Worm (Caenorhabditis elegans): Measurements from ENCODE around the gene fipr-4.
A peak's percentile ranks its signal among the peaks of the same experiment; 100 is the strongest.

fipr-4 gene

DNA sequence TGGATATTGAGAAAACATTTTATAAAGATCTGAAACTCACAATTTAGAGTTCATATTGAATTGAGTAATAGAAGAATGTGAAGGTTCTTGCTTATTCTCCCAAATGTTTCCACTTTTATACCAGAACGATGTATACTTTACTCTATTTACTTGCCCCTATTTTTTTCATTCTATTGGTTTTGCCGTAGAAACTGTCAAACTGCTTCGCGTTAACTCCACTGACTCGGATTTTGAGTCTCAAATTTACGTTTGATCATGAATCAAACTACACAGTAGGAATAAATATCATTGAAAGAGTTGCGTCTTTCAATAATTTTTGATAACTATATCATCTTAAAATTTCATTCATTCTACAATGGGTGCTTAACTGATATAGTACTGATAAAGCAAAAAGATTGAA, 11.6 kb upstream of the fipr-4 start, which contains the start of gene fipr-8:
fipr-8 (minus strand) TSS at position 101 of the 400 bp plus-strand sequence.
- TF ChIP-seq madf-3 (GFP tag; IDR thresholded peaks at IDR 0.05), result no peak

DNA sequence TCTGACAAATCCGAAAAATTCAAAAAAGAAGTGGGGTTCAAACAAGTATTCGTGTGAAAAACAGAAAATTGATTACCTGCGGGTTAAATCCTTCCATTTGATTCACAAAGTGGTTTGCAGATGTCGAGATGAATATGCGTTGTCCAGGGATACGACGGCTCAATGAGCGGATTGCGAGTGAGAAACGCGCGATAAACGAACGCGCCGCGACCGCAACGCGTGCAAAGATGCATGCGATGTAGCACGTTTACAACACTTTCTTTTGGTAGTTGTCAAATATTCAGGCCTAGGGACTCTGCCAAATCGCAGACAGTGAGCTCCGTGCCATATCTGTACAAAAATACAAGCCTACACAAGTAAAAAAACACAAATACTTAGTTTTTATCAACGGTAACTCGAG, 10.4 kb upstream of the fipr-4 start, which contains the start of gene fubl-1:
fubl-1 (minus strand) TSS at position 202 of the 400 bp plus-strand sequence.
- TF ChIP-seq egl-44 (GFP tag; IDR thresholded peaks at IDR 0.05) (no peak), madf-10 (tag; optimal IDR thresholded peaks at IDR 0.05) (no peak), sea-2 (GFP tag; IDR thresholded peaks at IDR 0.05) (no peak), T26A5.8 (tag; optimal IDR thresholded peaks at IDR 0.05) (no peak), C17E4.6 (GFP tag; IDR thresholded peaks at IDR 0.05) (no peak), zfh-2 (GFP tag; conservative IDR thresholded peaks at IDR 0.05) (no peak), madf-3 (GFP tag; IDR thresholded peaks at IDR 0.05) (peak; percentile 97), efl-1 (GFP tag; optimal IDR thresholded peaks at IDR 0.05) (peak; percentile 14), let-526 (GFP tag; IDR thresholded peaks at IDR 0.05) (no peak), F55B11.4 (tag; optimal IDR thresholded peaks at IDR 0.05; ENCODE audit: borderline replicate concordance, insufficient read depth) (no peak), B0336.3 (GFP tag; IDR thresholded peaks at IDR 0.05) (no peak), F57A8.1 (GFP tag; optimal IDR thresholded peaks at IDR 0.05) (no peak), C06A6.2 (GFP tag; conservative IDR thresholded peaks at IDR 0.05) (no peak), chd-7 (tag; optimal IDR thresholded peaks at IDR 0.05) (no peak), lsl-1 (GFP tag; optimal IDR thresholded peaks at IDR 0.05) (peak; percentile 76), F39B2.1 (GFP tag; IDR thresholded peaks at IDR 0.05) (no peak), F49E8.2 (tag; optimal IDR thresholded peaks at IDR 0.05; ENCODE audit: insufficient read depth) (no peak), ceh-27 (GFP tag; optimal IDR thresholded peaks at IDR 0.05) (no peak), nfyb-1 (GFP tag; IDR thresholded peaks at IDR 0.05) (no peak), F10E7.11 (tag; optimal IDR thresholded peaks at IDR 0.05) (no peak), lin-40 (tag; optimal IDR thresholded peaks at IDR 0.05) (no peak), die-1 (tag; optimal IDR thresholded peaks at IDR 0.05) (no peak), pbrm-1 (GFP tag; IDR thresholded peaks at IDR 0.05) (no peak), mcd-1 (GFP tag; IDR thresholded peaks at IDR 0.05) (peak; percentile 61), sptf-2 (GFP tag; optimal IDR thresholded peaks at IDR 0.05) (no peak), madf-6 (GFP tag; IDR thresholded peaks at IDR 0.05) (peak; percentile 64; the same call in 1 of the 2 replicates), ztf-3 (GFP tag; optimal IDR thresholded peaks at IDR 0.05) (no peak), madf-8 (GFP tag; conservative IDR thresholded peaks at IDR 0.05) (peak; percentile 71), unc-62 (GFP tag; optimal IDR thresholded peaks at IDR 0.05) (no peak), ztf-18 (tag; optimal IDR thresholded peaks at IDR 0.05) (no peak), Y79H2A.3 (GFP tag; conservative IDR thresholded peaks at IDR 0.05) (no peak), dox-1 (GFP tag; IDR thresholded peaks at IDR 0.05) (peak; percentile 65), F33H1.4 (GFP tag; IDR thresholded peaks at IDR 0.05) (no peak; the same call in 1 of the 2 replicates), nhr-90 (tag; optimal IDR thresholded peaks at IDR 0.05) (no peak), F52B5.7 (tag; optimal IDR thresholded peaks at IDR 0.05) (no peak), hrde-1 (tag; optimal IDR thresholded peaks at IDR 0.05; ENCODE audit: borderline replicate concordance) (no peak), ceh-91 (GFP tag; IDR thresholded peaks at IDR 0.05) (peak; percentile 68), bed-1 (GFP tag; IDR thresholded peaks at IDR 0.05) (no peak), D2030.7 (GFP tag; IDR thresholded peaks at IDR 0.05) (peak; percentile 49; the same call in 1 of the 2 replicates), Y53F4B.3 (GFP tag; IDR thresholded peaks at IDR 0.05) (no peak), lin-26 (GFP tag; IDR thresholded peaks at IDR 0.05) (0 out of 2 replicates have a peak, but pooled peaks have one; percentile 7), ceh-79 (tag; optimal IDR thresholded peaks at IDR 0.05) (no peak), F37B4.10 (GFP tag; IDR thresholded peaks at IDR 0.05) (no peak), F23B12.7 (tag; optimal IDR thresholded peaks at IDR 0.05; ENCODE audit: insufficient read depth) (no peak), ceh-100 (GFP tag; IDR thresholded peaks at IDR 0.05) (no peak), F57C9.4 (tag; optimal IDR thresholded peaks at IDR 0.05) (no peak), somi-1 (GFP tag; optimal IDR thresholded peaks at IDR 0.05) (no peak)

Data from whole organism, young adult.